Worm (Caenorhabditis elegans) whole organism, L4 larva: ENCODE results near the gene cnt-2.
A peak's percentile ranks its signal among the peaks of the same experiment; 100 is the strongest.

ENCODE experiments used
- F49E8.2 ChIP-seq: sonication (generic microtip); optimal IDR thresholded peaks from 2 replicates; lab custom pipeline; 2016; ENCODE audit warnings: missing compliant biosample characterization, mild to moderate bottlenecking, missing genetic modification characterization, borderline replicate concordance
- R02D3.7 ChIP-seq: fragments of 150-350 bp; sonication (generic microtip); optimal IDR thresholded peaks from 3 replicates; lab custom pipeline; 2014; ENCODE audit warnings: missing biosample characterization, missing genetic modification characterization
- T20F7.1 ChIP-seq: fragments of 200-800 bp; sonication (Bioruptor generic); optimal IDR thresholded peaks from 2 replicates; lab custom pipeline; 2018; ENCODE audit warnings: mild to moderate bottlenecking, missing genetic modification characterization, missing compliant biosample characterization
- T26A8.4 ChIP-seq: fragments of 200-800 bp; sonication (Bioruptor generic); IDR thresholded peaks from 2 replicates; pipeline ENCODE4 v1.3.6; 2022; ENCODE audit warnings: missing genetic modification characterization, missing compliant biosample characterization
- Y105C5A.15 ChIP-seq: fragments of 200-800 bp; sonication (Bioruptor generic); IDR thresholded peaks from 2 replicates; pipeline ENCODE4 v1.3.6; 2022; ENCODE audit warnings: missing genetic modification characterization, missing compliant biosample characterization
- Y5F2A.4 ChIP-seq: fragments of 200-800 bp; sonication (Bioruptor generic); optimal IDR thresholded peaks from 2 replicates; lab custom pipeline; 2018; ENCODE audit warnings: mild to moderate bottlenecking, missing genetic modification characterization, missing compliant biosample characterization
- ZK337.2 ChIP-seq: fragments of 200-800 bp; sonication (Bioruptor generic); IDR thresholded peaks from 2 replicates; pipeline ENCODE4 v1.3.6; 2022; ENCODE audit warnings: missing genetic modification reagents, missing genetic modification characterization, missing compliant biosample characterization
- attf-4 ChIP-seq: sonication (generic microtip); optimal IDR thresholded peaks from 3 replicates; lab custom pipeline; 2017; ENCODE audit warnings: missing biosample characterization, missing genetic modification characterization
- ceh-32 ChIP-seq: sonication (generic microtip); optimal IDR thresholded peaks from 2 replicates; lab custom pipeline; 2016; ENCODE audit warnings: mild to moderate bottlenecking, missing genetic modification characterization, missing compliant biosample characterization; ENCODE audit not compliant: poor library complexity
- ctbp-1 ChIP-seq: fragments of 200-800 bp; sonication (Bioruptor generic); IDR thresholded peaks from 2 replicates; pipeline ENCODE4 v1.3.6; 2022; ENCODE audit warnings: missing genetic modification reagents, missing genetic modification characterization, missing compliant biosample characterization
- daf-12 ChIP-seq: fragments of 150-350 bp; optimal IDR thresholded peaks from 2 replicates; lab custom pipeline; 2014; ENCODE audit warnings: missing biosample characterization, missing genetic modification reagents, missing genetic modification characterization
- daf-16 ChIP-seq, 3 experiments: sonication (generic microtip); optimal IDR thresholded peaks; 2 replicates each; lab custom pipeline; 2016 to 2017; ENCODE audit warnings: missing genetic modification characterization in 3 of 3, missing genetic modification reagents in 3 of 3, mild to moderate bottlenecking in 2 of 3, missing compliant biosample characterization in 2 of 3, missing biosample characterization in 1 of 3, moderate library complexity in 1 of 3
- daf-19 ChIP-seq: fragments of 200-800 bp; sonication (Bioruptor generic); conservative IDR thresholded peaks from 2 replicates; pipeline ENCODE4 v1.3.6; 2022; ENCODE audit warnings: missing genetic modification characterization, missing compliant biosample characterization
- daf-8 ChIP-seq: fragments of 200-800 bp; sonication (Bioruptor generic); IDR thresholded peaks from 2 replicates; pipeline ENCODE4 v1.3.6; 2022; ENCODE audit warnings: missing genetic modification characterization, missing compliant biosample characterization
- dmd-6 ChIP-seq: fragments of 200-800 bp; sonication (Bioruptor generic); IDR thresholded peaks from 2 replicates; pipeline ENCODE4 v1.3.6; 2022; ENCODE audit warnings: missing genetic modification reagents, missing genetic modification characterization, missing compliant biosample characterization
- dmd-9 ChIP-seq: fragments of 200-800 bp; sonication (Bioruptor generic); IDR thresholded peaks from 2 replicates; pipeline ENCODE4 v1.3.6; 2022; ENCODE audit warnings: missing genetic modification reagents, missing genetic modification characterization, missing compliant biosample characterization
- dpl-1 ChIP-seq: fragments of 150-350 bp; optimal IDR thresholded peaks from 2 replicates; lab custom pipeline; 2014; ENCODE audit warnings: missing biosample characterization, missing genetic modification reagents, missing genetic modification characterization
- dve-1 ChIP-seq: sonication (generic microtip); optimal IDR thresholded peaks from 2 replicates; lab custom pipeline; 2017; ENCODE audit warnings: antibody characterized with exemption, mild to moderate bottlenecking, missing genetic modification characterization, missing compliant biosample characterization; ENCODE audit not compliant: insufficient read depth
- egl-27 ChIP-seq: sonication (generic microtip); optimal IDR thresholded peaks from 3 replicates; lab custom pipeline; 2017; ENCODE audit warnings: missing biosample characterization, missing genetic modification reagents, missing genetic modification characterization
- egl-43 ChIP-seq: fragments of 200-800 bp; sonication (Bioruptor generic); IDR thresholded peaks from 2 replicates; pipeline ENCODE4 v1.3.6; 2022; ENCODE audit warnings: missing genetic modification reagents, missing genetic modification characterization, missing compliant biosample characterization
- fos-1 ChIP-seq: fragments of 150-350 bp; optimal IDR thresholded peaks from 2 replicates; lab custom pipeline; 2014; ENCODE audit warnings: missing biosample characterization, missing genetic modification characterization
- gei-8 ChIP-seq: fragments of 200-800 bp; sonication (Bioruptor generic); optimal IDR thresholded peaks from 2 replicates; lab custom pipeline; 2018; ENCODE audit warnings: mild to moderate bottlenecking, missing genetic modification characterization, missing compliant biosample characterization
- hlh-11 ChIP-seq: fragments of 200-800 bp; sonication (Bioruptor generic); optimal IDR thresholded peaks from 2 replicates; lab custom pipeline; 2018; ENCODE audit warnings: mild to moderate bottlenecking, missing genetic modification characterization, missing compliant biosample characterization
- hlh-30 ChIP-seq: sonication (generic microtip); optimal IDR thresholded peaks from 2 replicates; lab custom pipeline; 2017; ENCODE audit warnings: antibody characterized with exemption, mild to moderate bottlenecking, missing genetic modification characterization, missing compliant biosample characterization; ENCODE audit not compliant: insufficient read depth
- hmg-1.1 ChIP-seq: fragments of 200-800 bp; sonication (Bioruptor generic); IDR thresholded peaks from 2 replicates; pipeline ENCODE4 v1.3.6; 2022; ENCODE audit warnings: missing genetic modification reagents, missing genetic modification characterization, missing compliant biosample characterization
- lin-1 ChIP-seq: fragments of 200-800 bp; sonication (Bioruptor generic); IDR thresholded peaks from 2 replicates; pipeline ENCODE4 v1.3.6; 2022; ENCODE audit warnings: missing genetic modification reagents, missing genetic modification characterization, missing compliant biosample characterization
- lin-13 ChIP-seq: fragments of 150-350 bp; optimal IDR thresholded peaks from 2 replicates; lab custom pipeline; 2014; ENCODE audit warnings: missing biosample characterization, missing genetic modification reagents, missing genetic modification characterization
- lin-15B ChIP-seq: fragments of 150-350 bp; sonication (generic microtip); optimal IDR thresholded peaks from 3 replicates; lab custom pipeline; 2014; ENCODE audit warnings: missing biosample characterization, missing genetic modification characterization
- lin-29 ChIP-seq: fragments of 200-800 bp; sonication (Bioruptor generic); IDR thresholded peaks from 2 replicates; pipeline ENCODE4 v1.3.6; 2022; ENCODE audit warnings: missing genetic modification reagents, missing genetic modification characterization, missing compliant biosample characterization
- lin-39 ChIP-seq: fragments of 150-350 bp; optimal IDR thresholded peaks from 2 replicates; lab custom pipeline; 2014; ENCODE audit warnings: missing biosample characterization, missing genetic modification reagents, missing genetic modification characterization
- lir-3 ChIP-seq: sonication (generic microtip); optimal IDR thresholded peaks from 2 replicates; lab custom pipeline; 2016; ENCODE audit warnings: mild to moderate bottlenecking, missing genetic modification characterization, missing compliant biosample characterization
- lsy-2 ChIP-seq, 2 experiments: fragments of 150-350 bp in 1 of 2; sonication (generic microtip) in 1 of 2; optimal IDR thresholded peaks; 2 replicates each; lab custom pipeline; 2014 to 2017; ENCODE audit warnings: missing biosample characterization in 2 of 2, missing genetic modification characterization in 2 of 2
- mdl-1 ChIP-seq, 2 experiments: fragments of 150-350 bp in 1 of 2; sonication (generic microtip) in 1 of 2; optimal IDR thresholded peaks; 2 replicates each; lab custom pipeline; 2014 to 2017; ENCODE audit warnings: missing biosample characterization in 2 of 2, missing genetic modification characterization in 2 of 2
- mep-1 ChIP-seq: fragments of 150-350 bp; sonication (generic microtip); optimal IDR thresholded peaks from 3 replicates; lab custom pipeline; 2014; ENCODE audit warnings: missing biosample characterization, missing genetic modification characterization
- mes-2 ChIP-seq: sonication (generic microtip); optimal IDR thresholded peaks from 2 replicates; lab custom pipeline; 2016; ENCODE audit warnings: missing genotype, mild to moderate bottlenecking, missing genetic modification characterization, missing compliant biosample characterization; ENCODE audit not compliant: poor library complexity, severe bottlenecking
- nhr-10 ChIP-seq: fragments of 150-350 bp; optimal IDR thresholded peaks from 2 replicates; lab custom pipeline; 2014; ENCODE audit warnings: missing biosample characterization, missing genetic modification characterization
- nhr-25 ChIP-seq: sonication (generic microtip); optimal IDR thresholded peaks from 2 replicates; lab custom pipeline; 2017; ENCODE audit warnings: missing genetic modification characterization, mild to moderate bottlenecking, missing compliant biosample characterization, antibody characterized with exemption, moderate library complexity, borderline replicate concordance; ENCODE audit not compliant: insufficient read depth
- nhr-42 ChIP-seq: fragments of 200-800 bp; sonication (Bioruptor generic); IDR thresholded peaks from 2 replicates; pipeline ENCODE4 v1.3.6; 2022; ENCODE audit warnings: missing genetic modification characterization, missing compliant biosample characterization
- nhr-6 ChIP-seq: fragments of 150-350 bp; optimal IDR thresholded peaks from 2 replicates; lab custom pipeline; 2014; ENCODE audit warnings: missing biosample characterization, missing genetic modification characterization
- pha-4 ChIP-seq, 2 experiments: fragments of 150-350 bp in 1 of 2; fragments of 200-800 bp in 1 of 2; sonication (Bioruptor generic) in 1 of 2; IDR thresholded peaks in 1 of 2; optimal IDR thresholded peaks in 1 of 2; 2 replicates each; pipeline versions ENCODE4 v1.3.6 to Lab custom; 2014 to 2022; ENCODE audit warnings: missing genetic modification characterization in 2 of 2, missing genetic modification reagents in 2 of 2, missing biosample characterization in 1 of 2, missing compliant biosample characterization in 1 of 2
- saeg-2 ChIP-seq: fragments of 200-800 bp; sonication (Bioruptor generic); IDR thresholded peaks from 2 replicates; pipeline ENCODE4 v1.3.6; 2022; ENCODE audit warnings: missing genetic modification reagents, missing genetic modification characterization, missing compliant biosample characterization
- set-16 ChIP-seq: fragments of 200-800 bp; sonication (Bioruptor generic); IDR thresholded peaks from 2 replicates; pipeline ENCODE4 v1.3.6; 2022; ENCODE audit warnings: missing genetic modification reagents, missing genetic modification characterization, missing compliant biosample characterization
- snpc-4 ChIP-seq: fragments of 150-350 bp; optimal IDR thresholded peaks from 2 replicates; lab custom pipeline; 2014; ENCODE audit warnings: missing biosample characterization, missing genetic modification characterization
- spr-3 ChIP-seq: fragments of 200-800 bp; sonication (Bioruptor generic); optimal IDR thresholded peaks from 2 replicates; lab custom pipeline; 2018; ENCODE audit warnings: mild to moderate bottlenecking, missing genetic modification characterization, missing compliant biosample characterization
- unc-39 ChIP-seq: sonication (generic microtip); optimal IDR thresholded peaks from 2 replicates; lab custom pipeline; 2017; ENCODE audit warnings: missing biosample characterization, missing genetic modification characterization
- vab-7 ChIP-seq: fragments of 200-800 bp; sonication (Bioruptor generic); IDR thresholded peaks from 2 replicates; pipeline ENCODE4 v1.3.6; 2022; ENCODE audit warnings: missing genetic modification reagents, missing genetic modification characterization, missing compliant biosample characterization
- zag-1 ChIP-seq: fragments of 150-350 bp; optimal IDR thresholded peaks from 2 replicates; lab custom pipeline; 2014; ENCODE audit warnings: missing biosample characterization, missing genetic modification characterization
- zfp-3 ChIP-seq: fragments of 200-800 bp; sonication (Bioruptor generic); conservative IDR thresholded peaks from 2 replicates; pipeline ENCODE4 v1.3.6; 2022; ENCODE audit warnings: missing genetic modification reagents, missing genetic modification characterization, missing compliant biosample characterization
- zip-11 ChIP-seq: fragments of 200-800 bp; sonication (Bioruptor generic); IDR thresholded peaks from 2 replicates; pipeline ENCODE4 v1.3.6; 2022; ENCODE audit warnings: missing genetic modification characterization, missing compliant biosample characterization

Gene cnt-2

ce11 chrIII:10706972-10707438 lies 52.2 kb downstream of the cnt-2 start, which contains the start of the genes Y39A1A.21 and Y39A1A.22 (continued):
- TF ChIP-seq pha-4 (GFP tag; IDR thresholded peaks at IDR 0.05; lab: Robert Waterston, UW): 0 out of 2 replicates have a peak, but pooled peaks have one; percentile 45
- TF ChIP-seq pha-4 (tag; optimal IDR thresholded peaks at IDR 0.05; lab: Kevin White, UChicago): no peak
- no peak for TF ChIP-seq lin-15B (tag; lab: Kevin White, UChicago)
- TF ChIP-seq mdl-1 (tag; optimal IDR thresholded peaks at IDR 0.05; lab: Kevin White, UChicago): peak in 1 of 2 experiments; percentile 38
- TF ChIP-seq hmg-1.1 (GFP tag; lab: Robert Waterston, UW): peak; percentile 72
- TF ChIP-seq nhr-6 (tag; lab: Kevin White, UChicago): peak; percentile 68
- 0 out of 2 replicates have a peak, but pooled peaks have one; percentile 23 for TF ChIP-seq saeg-2 (GFP tag; lab: Robert Waterston, UW)
- TF ChIP-seq lsy-2 (tag; optimal IDR thresholded peaks at IDR 0.05; lab: Kevin White, UChicago): peak in 1 of 2 experiments; percentile 85
- no peak for TF ChIP-seq nhr-10 (tag; lab: Kevin White, UChicago)
- TF ChIP-seq lir-3: no peak
- no peak for TF ChIP-seq set-16
- TF ChIP-seq attf-4 (tag; lab: Kevin White, UChicago): no peak
- peak; percentile 69 for TF ChIP-seq hlh-30 (tag; lab: Kevin White, UChicago)
- no peak; the same call in 1 of the 2 replicates for TF ChIP-seq nhr-42 (GFP tag; lab: Robert Waterston, UW)
- no peak for TF ChIP-seq unc-39 (tag; lab: Kevin White, UChicago)
- TF ChIP-seq T26A8.4: peak; percentile 86
- no peak for TF ChIP-seq daf-8 (GFP tag; lab: Robert Waterston, UW)
- peak; percentile 80 for TF ChIP-seq hlh-11 (tag; lab: Kevin White, UChicago)
- TF ChIP-seq nhr-25 (tag; lab: Kevin White, UChicago): no peak
- TF ChIP-seq mep-1 (tag; lab: Kevin White, UChicago): peak; percentile 81
- TF ChIP-seq daf-12: no peak
- TF ChIP-seq lin-39: no peak
- TF ChIP-seq Y5F2A.4 (GFP tag; lab: Kevin White, UChicago): no peak
- TF ChIP-seq gei-8: no peak
- peak; percentile 74 for TF ChIP-seq spr-3
- TF ChIP-seq zfp-3 (GFP tag; lab: Robert Waterston, UW): no peak
- no peak for TF ChIP-seq R02D3.7 (tag; lab: Kevin White, UChicago)
- TF ChIP-seq egl-43 (GFP tag; lab: Robert Waterston, UW): peak; percentile 71
- no peak for TF ChIP-seq lin-1 (GFP tag; lab: Robert Waterston, UW)
- no peak for TF ChIP-seq lin-29 (GFP tag; lab: Robert Waterston, UW)
- TF ChIP-seq T20F7.1 (GFP tag; lab: Kevin White, UChicago): no peak
- TF ChIP-seq egl-27 (tag; lab: Kevin White, UChicago): no peak
- TF ChIP-seq F49E8.2 (tag; lab: Kevin White, UChicago): peak; percentile 27
- no peak for TF ChIP-seq snpc-4 (tag; lab: Kevin White, UChicago)
- TF ChIP-seq dmd-9 (GFP tag; lab: Robert Waterston, UW): no peak
- TF ChIP-seq Y105C5A.15 (GFP tag; lab: Robert Waterston, UW): no peak
- TF ChIP-seq daf-19 (GFP tag; lab: Robert Waterston, UW): 0 out of 2 replicates have a peak, but pooled peaks have one; percentile 28
- 0 out of 2 replicates have a peak, but pooled peaks have one; percentile 30 for TF ChIP-seq ctbp-1
- no peak for TF ChIP-seq vab-7
- no peak for TF ChIP-seq zip-11 (GFP tag; lab: Robert Waterston, UW)
- peak; percentile 7 for TF ChIP-seq lin-13
- TF ChIP-seq fos-1 (tag; lab: Kevin White, UChicago): no peak
- no peak for TF ChIP-seq ceh-32 (tag; lab: Kevin White, UChicago)
- peak; percentile 80 for TF ChIP-seq dmd-6
- peak; percentile 84 for TF ChIP-seq mes-2
- TF ChIP-seq daf-16 (GFP tag; optimal IDR thresholded peaks at IDR 0.05; lab: Kevin White, UChicago): peak; percentile 7 to 50
- TF ChIP-seq daf-16 (tag; optimal IDR thresholded peaks at IDR 0.05; lab: Kevin White, UChicago): peak; percentile 60
- 0 out of 2 replicates have a peak, but pooled peaks have one; percentile 43 for TF ChIP-seq ZK337.2 (GFP tag; lab: Robert Waterston, UW)
- TF ChIP-seq dve-1: peak; percentile 86
- no peak for TF ChIP-seq zag-1
- TF ChIP-seq dpl-1: peak; percentile 78
